Worm (Caenorhabditis elegans) whole organism, L3 larva: ENCODE measurements around the gene tbp-1.

Source experiments
- aly-2 ChIP-seq: fragments of 150-350 bp; optimal IDR thresholded peaks from 2 replicates; lab custom pipeline; 2014; ENCODE audit warnings: missing biosample characterization, missing genetic modification characterization
- ceh-28 ChIP-seq: fragments of 150-350 bp; optimal IDR thresholded peaks from 2 replicates; lab custom pipeline; 2014; ENCODE audit warnings: missing biosample characterization, missing genetic modification reagents, missing genetic modification characterization
- nhr-237 ChIP-seq: fragments of 150-350 bp; optimal IDR thresholded peaks from 2 replicates; lab custom pipeline; 2014; ENCODE audit warnings: missing biosample characterization, missing genetic modification characterization
- nhr-25 ChIP-seq: sonication (generic microtip); optimal IDR thresholded peaks from 2 replicates; lab custom pipeline; 2017; ENCODE audit warnings: missing biosample characterization, missing genetic modification characterization
- pqm-1 ChIP-seq: fragments of 150-350 bp; optimal IDR thresholded peaks from 2 replicates; lab custom pipeline; 2017; ENCODE audit warnings: missing biosample characterization, missing genetic modification characterization, inconsistent platforms
- skn-1 ChIP-seq: fragments of 150-350 bp; optimal IDR thresholded peaks from 2 replicates; lab custom pipeline; 2014; ENCODE audit warnings: missing biosample characterization, missing genetic modification characterization

DNA sequence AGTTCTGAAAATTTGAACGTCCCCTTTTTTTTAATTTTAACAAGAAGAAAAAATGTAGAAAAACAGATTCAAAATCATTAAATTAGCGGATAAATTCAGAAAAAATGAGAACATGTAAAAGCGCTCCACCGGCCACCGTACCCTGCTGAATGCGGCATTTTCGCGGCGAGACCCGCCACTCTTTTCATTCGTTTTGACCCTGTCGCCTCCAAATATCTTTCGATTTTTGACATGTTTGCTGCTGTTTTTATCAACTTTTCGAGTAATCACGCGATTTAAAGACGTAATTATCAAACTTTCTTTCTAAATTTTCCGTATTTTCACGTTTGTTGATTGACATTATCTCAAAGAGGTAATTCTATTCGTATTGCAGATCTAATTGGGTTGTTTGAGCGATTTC lies 47.6 kb upstream of the tbp-1 start, which contains the start of gene gsp-2:
- TF ChIP-seq nhr-237 (tag; lab: Kevin White, UChicago) = no peak
- no peak for TF ChIP-seq skn-1
- peak; percentile 51 for TF ChIP-seq nhr-25 (tag; lab: Kevin White, UChicago)
- peak; percentile 57 for TF ChIP-seq pqm-1 (tag; lab: Kevin White, UChicago)
- TF ChIP-seq aly-2 (tag; lab: Kevin White, UChicago) = no peak
- TF ChIP-seq ceh-28 (tag; lab: Kevin White, UChicago) = no peak
